Worm (Caenorhabditis elegans): ENCODE data around the gene E02H9.1.
"Not testable (repeated sequence)": the region's sequence is repeated elsewhere in the genome, so short reads cannot be mapped to it uniquely, and the experiment has no call there.

- not testable (repeated sequence) for TF ChIP-seq egl-18 (GFP tag; IDR thresholded peaks at IDR 0.05); B0019.2 (GFP tag; conservative IDR thresholded peaks at IDR 0.05); hsf-1 (GFP tag; IDR thresholded peaks at IDR 0.05); C06A6.2 (GFP tag; conservative IDR thresholded peaks at IDR 0.05); B0035.1 (tag; optimal IDR thresholded peaks at IDR 0.05); madf-3 (GFP tag; IDR thresholded peaks at IDR 0.05); gei-17 (GFP tag; optimal IDR thresholded peaks at IDR 0.05); ztf-28 (GFP tag; IDR thresholded peaks at IDR 0.05)
Measured at ce11 chrIII:2435373-2435772, 32.9 kb upstream of the E02H9.1 start, which contains the start of gene W04B5.6.

Measured in whole organism, young adult.